Worm (Caenorhabditis elegans): Measurements from ENCODE around the gene oatr-1.
A peak's percentile ranks its signal among the peaks of the same experiment; 100 is the strongest.

- peak; percentile 67 for TF ChIP-seq egl-27 (tag; optimal IDR thresholded peaks at IDR 0.05)
- peak; percentile 16 for TF ChIP-seq nhr-21 (tag; optimal IDR thresholded peaks at IDR 0.05)
- no peak for TF ChIP-seq lin-39 (tag; optimal IDR thresholded peaks at IDR 0.05)
- TF ChIP-seq ceh-16 (tag; optimal IDR thresholded peaks at IDR 0.05) = peak; percentile 99
- TF ChIP-seq peb-1 (tag; optimal IDR thresholded peaks at IDR 0.05) = no peak
- TF ChIP-seq nhr-77 (tag; optimal IDR thresholded peaks at IDR 0.05) = no peak
- TF ChIP-seq nhr-11 (tag; optimal IDR thresholded peaks at IDR 0.05) = no peak
- TF ChIP-seq lin-11 (tag; optimal IDR thresholded peaks at IDR 0.05) = no peak
Observed at ce11 chrIII:6364395-6364794, 31.6 kb downstream of the oatr-1 start.
